Fruit fly (Drosophila melanogaster) whole organism, adult: ENCODE measurements around the gene mbt.

ENCODE experiments used
- CG12768 ChIP-seq: fragments of 200-800 bp; sonication (Bioruptor generic); optimal IDR thresholded peaks from 2 replicates; lab custom pipeline; 2017; ENCODE audit warnings: missing biosample characterization, missing genetic modification characterization, mild to moderate bottlenecking, moderate library complexity, missing genetic modification reagents
- CG14711 ChIP-seq: fragments of 200-800 bp; sonication (Bioruptor generic); optimal IDR thresholded peaks from 2 replicates; lab custom pipeline; 2018; ENCODE audit warnings: missing biosample characterization, mild to moderate bottlenecking, missing genetic modification characterization, moderate library complexity
- CG7045 ChIP-seq: fragments of 200-800 bp; sonication (Bioruptor generic); optimal IDR thresholded peaks from 2 replicates; lab custom pipeline; 2017; ENCODE audit warnings: missing biosample characterization, mild to moderate bottlenecking, missing genetic modification characterization
- Clk ChIP-seq: fragments of 200-800 bp; sonication (Bioruptor generic); optimal IDR thresholded peaks from 2 replicates; lab custom pipeline; 2017; ENCODE audit warnings: missing biosample characterization, missing genetic modification characterization
- Hr96 ChIP-seq: fragments of 200-800 bp; sonication (Bioruptor generic); optimal IDR thresholded peaks from 2 replicates; lab custom pipeline; 2016; ENCODE audit warnings: missing biosample characterization, missing genetic modification characterization
- cic ChIP-seq: fragments of 200-800 bp; sonication (Bioruptor generic); optimal IDR thresholded peaks from 2 replicates; lab custom pipeline; 2017; ENCODE audit warnings: missing biosample characterization, mild to moderate bottlenecking, missing genetic modification characterization, moderate library complexity
- cnc ChIP-seq, 2 experiments: fragments of >200 bp; optimal IDR thresholded peaks; 2 replicates each; lab custom pipeline; 2017
- pad ChIP-seq: fragments of 200-800 bp; sonication (Bioruptor generic); optimal IDR thresholded peaks from 3 replicates; lab custom pipeline; 2017; ENCODE audit warnings: missing biosample characterization, missing genetic modification characterization, mild to moderate bottlenecking, moderate library complexity, missing genetic modification reagents
- tj ChIP-seq: fragments of 200-800 bp; sonication (Bioruptor generic); optimal IDR thresholded peaks from 3 replicates; lab custom pipeline; 2017; ENCODE audit warnings: missing biosample characterization, mild to moderate bottlenecking, missing genetic modification characterization, moderate library complexity

DNA sequence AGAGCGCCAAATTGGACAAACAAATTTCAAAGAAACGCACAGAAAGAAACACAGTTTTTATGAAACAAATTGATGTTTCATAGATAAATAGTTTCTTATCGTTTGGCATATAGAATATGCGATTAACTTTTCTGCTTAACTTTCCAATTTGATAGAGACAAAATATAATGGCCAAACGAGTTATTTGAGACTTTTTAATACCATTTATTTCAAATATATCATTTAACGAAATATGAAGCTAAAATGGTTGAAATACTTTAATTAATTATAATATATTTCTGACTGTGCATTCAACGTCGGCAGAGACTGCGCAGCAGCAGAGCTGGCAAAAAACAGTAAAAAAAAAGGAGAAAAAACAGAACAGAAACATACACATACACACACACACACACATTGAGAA, 24.9 kb upstream of the mbt start:
- TF ChIP-seq CG14711 (tag; lab: Kevin White, UChicago) (no peak), tj (no peak), CG7045 (GFP tag; lab: Kevin White, UChicago) (peak; percentile 1), CG12768 (GFP tag; lab: Kevin White, UChicago) (no peak), pad (GFP tag; lab: Kevin White, UChicago) (peak; percentile 4), Hr96 (GFP tag; lab: Kevin White, UChicago) (no peak), cnc (optimal IDR thresholded peaks at IDR 0.05; lab: Kevin White, UChicago) (no peak), cic (GFP tag; lab: Kevin White, UChicago) (no peak), Clk (no peak)
